Worm (Caenorhabditis elegans) whole organism, L1 larva: Measurements from ENCODE around the gene cthd-1.

Experiments used
- ama-1 ChIP-seq: fragments of 150-350 bp; optimal IDR thresholded peaks from 2 replicates; lab custom pipeline; 2014
- dpl-1 ChIP-seq, 3 experiments: fragments of 150-350 bp in 2 of 3; sonication (generic microtip) in 1 of 3; optimal IDR thresholded peaks; 2 replicates each; lab custom pipeline; 2014 to 2017; ENCODE audit warnings: missing biosample characterization in 3 of 3, missing genetic modification characterization in 3 of 3, missing genetic modification reagents in 3 of 3
- elt-3 ChIP-seq, 6 experiments: fragments of 150-350 bp in 1 of 6; sonication (generic microtip); optimal IDR thresholded peaks; 2 replicates each; lab custom pipeline; 2017 to 2018; ENCODE audit warnings: missing biosample characterization in 6 of 6, missing genetic modification characterization in 6 of 6, inconsistent platforms in 1 of 6
- lin-15B ChIP-seq: fragments of 150-350 bp; sonication (generic microtip); optimal IDR thresholded peaks from 3 replicates; lab custom pipeline; 2014; ENCODE audit warnings: missing biosample characterization, missing genetic modification characterization
- mep-1 ChIP-seq: fragments of 150-350 bp; optimal IDR thresholded peaks from 2 replicates; lab custom pipeline; 2014; ENCODE audit warnings: missing biosample characterization, missing genetic modification characterization
- nhr-11 ChIP-seq: fragments of 150-350 bp; optimal IDR thresholded peaks from 2 replicates; lab custom pipeline; 2014; ENCODE audit warnings: missing biosample characterization, missing genetic modification characterization
- nhr-12 ChIP-seq: sonication (generic microtip); optimal IDR thresholded peaks from 2 replicates; lab custom pipeline; 2017; ENCODE audit warnings: missing biosample characterization, missing genetic modification characterization
- snpc-4 ChIP-seq: fragments of 150-350 bp; optimal IDR thresholded peaks from 2 replicates; lab custom pipeline; 2014; ENCODE audit warnings: missing biosample characterization, missing genetic modification characterization

DNA sequence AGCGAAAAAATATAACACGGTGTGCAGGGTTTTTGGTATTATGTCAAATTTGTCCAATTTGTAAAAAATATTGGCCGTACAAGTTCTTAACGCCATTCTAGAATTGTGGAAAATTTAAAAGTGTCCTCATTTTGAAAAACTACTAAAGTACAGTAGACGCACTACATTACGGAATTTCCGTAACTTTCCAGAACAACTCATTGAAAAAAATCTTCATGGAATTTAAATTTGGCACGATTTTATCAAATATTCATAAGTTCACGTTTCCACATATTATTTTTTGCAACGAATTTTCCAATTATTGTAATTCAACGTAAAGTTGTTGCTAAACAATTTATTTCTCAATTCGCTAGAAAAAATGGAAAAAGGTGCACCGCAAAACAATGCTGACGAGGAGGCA is 36.8 kb downstream of the cthd-1 start, which contains the start of gene F40F9.3:
- TF ChIP-seq snpc-4 (tag; lab: Kevin White, UChicago) (no peak), elt-3 (tag; optimal IDR thresholded peaks at IDR 0.05; lab: Kevin White, UChicago) (no peak), ama-1 (lab: Kevin White, UChicago) (no peak), dpl-1 (GFP tag; optimal IDR thresholded peaks at IDR 0.05; lab: Kevin White, UChicago) (no peak), lin-15B (no peak), nhr-12 (tag; lab: Kevin White, UChicago) (no peak), nhr-11 (tag; lab: Kevin White, UChicago) (no peak), mep-1 (no peak)
